Fruit fly (Drosophila melanogaster) whole organism, prepupa: ENCODE measurements around the gene CG31077.

Experiments
- Blimp-1 ChIP-seq: fragments of 200-800 bp; sonication (Bioruptor generic); optimal IDR thresholded peaks from 3 replicates; lab custom pipeline; 2017; ENCODE audit warnings: missing biosample characterization, missing genetic modification characterization, mild to moderate bottlenecking, moderate library complexity, missing genetic modification reagents
- CG10631 ChIP-seq: fragments of 200-800 bp; sonication (Bioruptor generic); optimal IDR thresholded peaks from 2 replicates; lab custom pipeline; 2016; ENCODE audit warnings: missing biosample characterization, missing genetic modification characterization
- CG10669 ChIP-seq: fragments of 200-800 bp; sonication (Bioruptor generic); optimal IDR thresholded peaks from 3 replicates; lab custom pipeline; 2018; ENCODE audit warnings: missing biosample characterization, mild to moderate bottlenecking, missing genetic modification characterization, moderate library complexity
- CG11294 ChIP-seq: fragments of 200-800 bp; sonication (Bioruptor generic); IDR thresholded peaks from 2 replicates; pipeline ENCODE4 v1.3.6; 2022; ENCODE audit warnings: missing biosample characterization, missing genetic modification characterization
- CG11762 ChIP-seq: fragments of 200-800 bp; sonication (Bioruptor generic); optimal IDR thresholded peaks from 3 replicates; lab custom pipeline; 2016; ENCODE audit warnings: missing biosample characterization, missing genetic modification characterization; ENCODE audit not compliant: insufficient read depth
- CG16779 ChIP-seq: fragments of 200-800 bp; sonication (Bioruptor generic); optimal IDR thresholded peaks from 3 replicates; lab custom pipeline; 2017; ENCODE audit warnings: missing biosample characterization, mild to moderate bottlenecking, missing genetic modification characterization
- CG3032 ChIP-seq: fragments of 200-800 bp; optimal IDR thresholded peaks from 2 replicates; lab custom pipeline; 2019; ENCODE audit warnings: missing biosample characterization, mild to moderate bottlenecking, missing genetic modification characterization, moderate library complexity
- CG31627 ChIP-seq: fragments of 200-800 bp; sonication (Bioruptor generic); optimal IDR thresholded peaks from 3 replicates; lab custom pipeline; 2016; ENCODE audit warnings: missing biosample characterization, missing genetic modification characterization
- CG32006 ChIP-seq: fragments of 200-800 bp; sonication (Bioruptor generic); optimal IDR thresholded peaks from 3 replicates; lab custom pipeline; 2017; ENCODE audit warnings: missing biosample characterization, mild to moderate bottlenecking, missing genetic modification characterization
- CG34406 ChIP-seq: fragments of 200-800 bp; sonication (Bioruptor generic); optimal IDR thresholded peaks from 3 replicates; lab custom pipeline; 2016; ENCODE audit warnings: missing biosample characterization, missing genetic modification characterization
- CG3919 ChIP-seq: fragments of 200-800 bp; sonication (Bioruptor generic); optimal IDR thresholded peaks from 3 replicates; lab custom pipeline; 2016; ENCODE audit warnings: missing biosample characterization, missing genetic modification characterization
- CG6163 ChIP-seq: fragments of 200-800 bp; sonication (Bioruptor generic); IDR thresholded peaks from 3 replicates; pipeline ENCODE4 v1.3.6; 2022; ENCODE audit warnings: missing biosample characterization, missing genetic modification characterization
- CG6792 ChIP-seq: fragments of 200-800 bp; sonication (Bioruptor generic); optimal IDR thresholded peaks from 3 replicates; lab custom pipeline; 2016; ENCODE audit warnings: missing biosample characterization, missing genetic modification characterization
- CG6808 ChIP-seq: fragments of 200-800 bp; sonication (Bioruptor generic); optimal IDR thresholded peaks from 3 replicates; lab custom pipeline; 2017; ENCODE audit warnings: missing biosample characterization, missing genetic modification characterization, mild to moderate bottlenecking, moderate library complexity, missing genetic modification reagents
- CG6854 ChIP-seq: fragments of 200-800 bp; sonication (Bioruptor generic); optimal IDR thresholded peaks from 2 replicates; lab custom pipeline; 2017; ENCODE audit warnings: missing biosample characterization, mild to moderate bottlenecking, missing genetic modification characterization
- CG7368 ChIP-seq: fragments of 200-800 bp; sonication (Bioruptor generic); optimal IDR thresholded peaks from 3 replicates; lab custom pipeline; 2016; ENCODE audit warnings: missing biosample characterization, missing genetic modification characterization
- CG8119 ChIP-seq: fragments of 200-800 bp; sonication (Bioruptor generic); IDR thresholded peaks from 3 replicates; pipeline ENCODE4 v1.3.6; 2022; ENCODE audit warnings: missing biosample characterization, missing genetic modification characterization
- CG8319 ChIP-seq: fragments of 200-800 bp; sonication (Bioruptor generic); optimal IDR thresholded peaks from 3 replicates; lab custom pipeline; 2016; ENCODE audit warnings: missing biosample characterization, missing genetic modification characterization
- Ets21C ChIP-seq: fragments of 200-800 bp; sonication (Bioruptor generic); optimal IDR thresholded peaks from 3 replicates; lab custom pipeline; 2016; ENCODE audit warnings: missing biosample characterization, missing genetic modification characterization
- Ets96B ChIP-seq: fragments of 200-800 bp; optimal IDR thresholded peaks from 2 replicates; lab custom pipeline; 2019; ENCODE audit warnings: missing biosample characterization, mild to moderate bottlenecking, missing genetic modification characterization, moderate library complexity
- Gug ChIP-seq: fragments of 200-800 bp; sonication (Bioruptor generic); IDR thresholded peaks from 2 replicates; pipeline ENCODE4 v1.3.6; 2022; ENCODE audit warnings: missing biosample characterization, missing genetic modification characterization
- Hr39 ChIP-seq: fragments of 200-800 bp; sonication (Bioruptor generic); optimal IDR thresholded peaks from 2 replicates; lab custom pipeline; 2016; ENCODE audit warnings: missing biosample characterization, missing genetic modification characterization
- Hr4 ChIP-seq: fragments of 200-800 bp; sonication (Bioruptor generic); optimal IDR thresholded peaks from 3 replicates; lab custom pipeline; 2016; ENCODE audit warnings: missing biosample characterization, missing genetic modification characterization
- Lpt ChIP-seq: fragments of 200-800 bp; sonication (Bioruptor generic); optimal IDR thresholded peaks from 3 replicates; lab custom pipeline; 2016; ENCODE audit warnings: missing biosample characterization, missing genetic modification characterization
- Met ChIP-seq: fragments of 200-800 bp; sonication (Bioruptor generic); optimal IDR thresholded peaks from 3 replicates; lab custom pipeline; 2016; ENCODE audit warnings: missing biosample characterization, missing genetic modification characterization
- Smox ChIP-seq: fragments of 200-800 bp; sonication (Bioruptor generic); optimal IDR thresholded peaks from 3 replicates; lab custom pipeline; 2016; ENCODE audit warnings: missing biosample characterization, missing genetic modification characterization
- Sox102F ChIP-seq: fragments of 200-800 bp; sonication (Bioruptor generic); optimal IDR thresholded peaks from 2 replicates; lab custom pipeline; 2016; ENCODE audit warnings: missing biosample characterization, mild to moderate bottlenecking, missing genetic modification characterization
- cyc ChIP-seq: fragments of 200-800 bp; sonication (Bioruptor generic); optimal IDR thresholded peaks from 3 replicates; lab custom pipeline; 2016; ENCODE audit warnings: missing biosample characterization, missing genetic modification characterization
- eg ChIP-seq: fragments of 200-800 bp; sonication (Bioruptor generic); IDR thresholded peaks from 3 replicates; pipeline ENCODE4 v1.3.6; 2022; ENCODE audit warnings: missing biosample characterization, missing genetic modification characterization
- esn ChIP-seq: fragments of 200-800 bp; sonication (Bioruptor generic); optimal IDR thresholded peaks from 2 replicates; lab custom pipeline; 2016; ENCODE audit warnings: missing biosample characterization, mild to moderate bottlenecking, missing genetic modification characterization, moderate library complexity
- fd59A ChIP-seq: fragments of 200-800 bp; sonication (Bioruptor generic); optimal IDR thresholded peaks from 2 replicates; lab custom pipeline; 2017; ENCODE audit warnings: missing biosample characterization, mild to moderate bottlenecking, missing genetic modification characterization, missing genetic modification reagents
- fd85E ChIP-seq: fragments of 200-800 bp; sonication (Bioruptor generic); optimal IDR thresholded peaks from 3 replicates; lab custom pipeline; 2016; ENCODE audit warnings: missing biosample characterization, missing genetic modification characterization
- fkh ChIP-seq: fragments of 200-800 bp; sonication (Bioruptor generic); optimal IDR thresholded peaks from 3 replicates; lab custom pipeline; 2017; ENCODE audit warnings: missing biosample characterization, mild to moderate bottlenecking, missing genetic modification characterization, moderate library complexity
- lz ChIP-seq: fragments of 200-800 bp; sonication (Bioruptor generic); optimal IDR thresholded peaks from 3 replicates; lab custom pipeline; 2016; ENCODE audit warnings: missing biosample characterization, missing genetic modification characterization
- pdm3 ChIP-seq: fragments of 200-800 bp; sonication (Bioruptor generic); optimal IDR thresholded peaks from 3 replicates; lab custom pipeline; 2016; ENCODE audit warnings: missing biosample characterization, missing genetic modification characterization
- salr ChIP-seq, 2 experiments: fragments of 200-800 bp; sonication (Bioruptor generic); optimal IDR thresholded peaks; 3 replicates each; lab custom pipeline; 2016 to 2018; ENCODE audit warnings: missing biosample characterization in 2 of 2, missing genetic modification characterization in 2 of 2, mild to moderate bottlenecking in 1 of 2
- spab ChIP-seq: fragments of 200-800 bp; sonication (Bioruptor generic); optimal IDR thresholded peaks from 2 replicates; lab custom pipeline; 2017; ENCODE audit warnings: missing biosample characterization, mild to moderate bottlenecking, missing genetic modification characterization, missing genetic modification reagents
- ss ChIP-seq, 2 experiments: fragments of 200-800 bp; sonication (Bioruptor generic); optimal IDR thresholded peaks; 2 replicates in 1 of 2; 3 replicates in 1 of 2; lab custom pipeline; 2017 to 2018; ENCODE audit warnings: mild to moderate bottlenecking in 2 of 2, missing biosample characterization in 2 of 2, missing genetic modification characterization in 2 of 2, moderate library complexity in 1 of 2
- svp ChIP-seq: fragments of 200-800 bp; sonication (Bioruptor generic); peaks from one replicate; lab custom pipeline; 2016; ENCODE audit warnings: missing biosample characterization, missing genetic modification characterization
- topi ChIP-seq: fragments of 200-800 bp; sonication (Bioruptor generic); optimal IDR thresholded peaks from 3 replicates; lab custom pipeline; 2016; ENCODE audit warnings: missing biosample characterization, missing genetic modification characterization

The CG31077 gene

DNA sequence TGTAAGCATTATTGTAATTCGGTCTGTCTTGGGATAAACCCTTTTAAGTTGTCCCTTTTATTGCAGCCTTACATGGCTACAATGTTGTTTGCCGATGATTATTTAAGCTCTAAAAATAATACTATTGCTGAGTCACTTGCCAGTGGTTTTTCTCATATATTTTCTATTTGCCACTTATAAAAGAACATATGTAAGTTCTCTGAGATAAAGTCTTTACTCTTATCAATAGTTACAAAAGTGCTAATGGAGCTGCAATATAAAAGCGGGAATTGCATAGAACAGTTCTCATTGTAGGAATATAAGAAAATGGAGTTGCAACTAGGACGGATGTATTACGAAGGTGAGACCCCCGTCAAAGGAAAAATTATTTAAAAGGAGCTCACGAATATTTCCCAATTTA lies at the start of gene CG31077:
TSS of gene CG31077 (plus strand) at position 301 of the 400 bp plus-strand sequence.
- TF ChIP-seq CG16779 (no peak), Sox102F (GFP tag; lab: Kevin White, UChicago) (no peak), CG11762 (GFP tag; lab: Kevin White, UChicago) (no peak), cyc (GFP tag; lab: Kevin White, UChicago) (no peak), Gug (GFP tag; lab: Robert Waterston, UW) (no peak), Hr4 (GFP tag; lab: Kevin White, UChicago) (no peak), Blimp-1 (GFP tag; lab: Kevin White, UChicago) (no peak), fd85E (GFP tag; lab: Kevin White, UChicago) (no peak), CG34406 (GFP tag; lab: Kevin White, UChicago) (no peak), pdm3 (no peak), Smox (GFP tag; lab: Kevin White, UChicago) (no peak), topi (no peak), CG32006 (no peak), fd59A (GFP tag; lab: Kevin White, UChicago) (no peak), Ets96B (tag; lab: Kevin White, UChicago) (no peak), CG8119 (GFP tag; lab: Robert Waterston, UW) (no peak), spab (no peak), CG6792 (GFP tag; lab: Kevin White, UChicago) (no peak), Met (GFP tag; lab: Kevin White, UChicago) (no peak)

DNA sequence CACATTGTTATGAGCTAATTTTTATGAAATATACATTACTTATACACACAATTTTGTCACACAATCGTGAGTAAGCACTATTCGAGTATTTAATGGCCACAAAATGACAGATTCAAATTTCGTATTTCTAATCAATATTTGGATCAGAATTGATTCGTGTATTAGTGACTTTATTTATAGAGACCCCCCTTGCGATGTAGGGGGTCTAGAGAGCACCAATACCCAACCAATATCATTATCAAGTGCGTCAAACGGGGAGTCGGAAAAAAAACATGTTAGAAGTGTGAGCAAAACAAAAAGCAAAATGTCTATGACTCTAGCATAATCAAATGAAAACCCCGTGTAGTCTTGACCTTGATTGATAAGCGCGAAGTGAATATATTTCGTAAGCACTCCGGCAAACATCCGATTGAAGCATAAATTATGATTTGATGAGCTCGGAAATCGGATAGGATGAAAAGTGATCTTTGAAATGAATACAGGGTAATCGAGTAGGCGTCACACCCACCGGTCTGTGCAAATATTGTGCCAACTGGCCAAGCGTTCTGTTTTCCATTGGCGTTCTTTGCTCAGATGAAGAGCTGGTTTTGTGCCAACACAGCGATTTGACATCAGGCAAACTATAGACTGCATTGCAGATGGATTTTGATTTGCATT lies 47.2 kb upstream of the CG31077 start:
- peak; percentile 61 for TF ChIP-seq fkh (GFP tag; lab: Kevin White, UChicago)
- TF ChIP-seq CG6854 (GFP tag; lab: Kevin White, UChicago) = no peak

DNA sequence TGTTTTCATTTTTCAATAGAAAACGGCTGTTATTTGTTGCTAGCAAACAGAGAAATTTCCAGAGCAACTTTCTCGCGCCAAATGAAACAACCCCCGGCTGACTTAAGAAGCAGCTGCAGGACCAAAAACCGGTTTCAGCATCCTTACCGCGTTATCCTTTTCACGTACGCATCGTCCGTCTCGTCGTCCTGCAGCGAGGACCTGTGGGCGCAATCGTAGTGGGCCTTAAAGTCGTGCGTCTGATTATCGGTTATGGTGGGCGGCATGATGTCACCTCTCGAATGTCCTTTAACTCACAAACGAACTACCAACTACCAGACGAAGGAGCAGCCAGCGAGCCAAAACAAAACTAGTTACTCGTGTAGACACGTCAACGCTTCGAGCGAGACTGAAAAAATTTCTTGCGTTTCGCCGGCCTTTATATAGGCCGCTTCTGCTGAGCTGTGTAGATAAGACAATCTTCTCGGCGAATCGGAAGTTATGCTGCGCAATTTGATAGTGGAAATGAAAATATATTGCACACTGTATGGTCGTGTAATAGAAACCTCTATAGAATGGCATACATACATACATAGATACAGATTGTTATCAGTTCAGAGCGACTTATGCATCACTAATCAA lies 46.6 kb upstream of the CG31077 start:
- TF ChIP-seq CG7368 = no peak
- no peak for TF ChIP-seq Gug (GFP tag; lab: Robert Waterston, UW)
- TF ChIP-seq Sox102F (GFP tag; lab: Kevin White, UChicago) = no peak
- no peak for TF ChIP-seq CG6808 (GFP tag; lab: Kevin White, UChicago)
- no peak for TF ChIP-seq CG11294 (GFP tag; lab: Robert Waterston, UW)
- no peak for TF ChIP-seq salr (GFP tag; optimal IDR thresholded peaks at IDR 0.05; lab: Kevin White, UChicago)
- TF ChIP-seq eg = no peak
- no peak for TF ChIP-seq CG3919 (GFP tag; lab: Kevin White, UChicago)
- TF ChIP-seq spab = no peak
- no peak for TF ChIP-seq Lpt
- TF ChIP-seq cyc (GFP tag; lab: Kevin White, UChicago) = no peak
- TF ChIP-seq CG16779 = no peak
- no peak for TF ChIP-seq fd59A (GFP tag; lab: Kevin White, UChicago)

DNA sequence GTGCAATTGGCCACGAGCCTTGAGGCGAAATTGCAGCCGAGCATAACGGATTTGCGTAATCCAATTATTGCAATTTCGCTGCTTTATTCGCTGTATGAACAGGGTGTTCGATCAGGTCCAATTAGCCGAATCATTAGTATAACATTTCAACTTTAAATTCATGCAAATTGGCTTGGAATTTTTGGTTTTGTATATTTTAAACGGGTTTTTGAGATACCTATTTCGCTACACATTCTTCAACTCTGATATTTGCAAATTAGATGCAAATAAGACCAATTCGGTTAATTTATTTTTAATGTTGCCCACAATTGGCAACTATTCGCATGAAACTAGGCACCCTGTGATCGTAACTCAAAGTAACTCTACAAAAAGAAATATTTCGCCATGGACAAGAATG lies 46.1 kb upstream of the CG31077 start:
- TF ChIP-seq Ets96B (tag; lab: Kevin White, UChicago) (peak; percentile 91), spab (peak; percentile 77), Met (GFP tag; lab: Kevin White, UChicago) (peak; percentile 20), fd85E (GFP tag; lab: Kevin White, UChicago) (peak; percentile 83), Hr39 (peak; percentile 75), fd59A (GFP tag; lab: Kevin White, UChicago) (peak; percentile 90), eg (peak; percentile 93), CG10669 (GFP tag; lab: Kevin White, UChicago) (peak; percentile 94), fkh (GFP tag; lab: Kevin White, UChicago) (no peak), CG3032 (tag; lab: Kevin White, UChicago) (peak; percentile 92), CG8319 (GFP tag; lab: Kevin White, UChicago) (peak; percentile 90), lz (GFP tag; lab: Kevin White, UChicago) (peak; percentile 77), Lpt (peak; percentile 89), CG6163 (GFP tag; lab: Robert Waterston, UW) (peak; percentile 87), Sox102F (GFP tag; lab: Kevin White, UChicago) (no peak), ss (GFP tag; optimal IDR thresholded peaks at IDR 0.05; lab: Kevin White, UChicago) (peak in 1 of 2 experiments; percentile 68), CG10631 (GFP tag; lab: Kevin White, UChicago) (peak; percentile 78), pdm3 (peak; percentile 97), cyc (GFP tag; lab: Kevin White, UChicago) (peak; percentile 73), CG11762 (GFP tag; lab: Kevin White, UChicago) (peak; percentile 95), CG6808 (GFP tag; lab: Kevin White, UChicago) (peak; percentile 87), CG31627 (GFP tag; lab: Kevin White, UChicago) (peak; percentile 81), CG8119 (GFP tag; lab: Robert Waterston, UW) (peak; percentile 97), svp (GFP tag; lab: Kevin White, UChicago) (peak; percentile 84), Ets21C (GFP tag; lab: Kevin White, UChicago) (peak; percentile 48), esn (GFP tag; lab: Kevin White, UChicago) (peak; percentile 53), CG34406 (GFP tag; lab: Kevin White, UChicago) (peak; percentile 65), CG6792 (GFP tag; lab: Kevin White, UChicago) (peak; percentile 81), Gug (GFP tag; lab: Robert Waterston, UW) (peak; percentile 87)
